1 worm cellular context compared by ENCODE assay signal in the genomic region with DNA sequence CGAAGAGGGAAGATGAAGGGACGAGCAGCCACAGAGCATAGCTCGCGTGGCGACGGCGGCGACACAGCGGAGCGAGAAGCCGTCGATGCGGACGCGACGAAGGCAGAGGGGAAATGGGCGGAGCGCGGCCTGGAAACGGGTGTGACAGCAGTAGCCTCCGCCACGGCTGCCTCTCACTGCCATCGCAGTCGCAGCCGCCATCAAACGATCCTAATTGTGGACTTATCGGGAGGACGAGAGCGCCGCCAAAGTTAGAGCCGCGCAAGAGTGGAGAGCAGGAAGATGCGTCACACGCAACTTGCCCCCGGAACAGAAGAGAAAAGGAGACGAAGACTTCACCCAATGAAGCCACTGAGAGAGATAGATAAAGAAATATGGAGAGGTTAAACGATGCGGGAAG.
TF ChIP-seq lines count a peak whose summit lies in the region.

No protein-coding gene starts in this region.

TF ChIP-seq in whole organism, L1 larva, 84 proteins besides CTCF, POLR2A, EP300 and RAD21 (continued from another document):
- TF ChIP-seq dsc-1 (tag; optimal IDR thresholded peaks at IDR 0.05; lab: Kevin White, UChicago) (peak; percentile 20), nhr-19 (GFP tag; conservative IDR thresholded peaks at IDR 0.05; lab: Robert Waterston, UW) (0 out of 2 replicates have a peak, but pooled peaks have one; percentile 6), nhr-71 (tag; optimal IDR thresholded peaks at IDR 0.05; lab: Kevin White, UChicago) (peak; percentile 63), lin-35 (GFP tag; optimal IDR thresholded peaks at IDR 0.05; lab: Kevin White, UChicago) (peak in 1 of 2 experiments; percentile 8), ceh-63 (GFP tag; optimal IDR thresholded peaks at IDR 0.05; lab: Kevin White, UChicago) (peak; percentile 82), fkh-8 (tag; optimal IDR thresholded peaks at IDR 0.05; lab: Kevin White, UChicago) (peak; percentile 70), nhr-47 (tag; optimal IDR thresholded peaks at IDR 0.05; lab: Kevin White, UChicago) (peak; percentile 51), unc-86 (tag; optimal IDR thresholded peaks at IDR 0.05; lab: Kevin White, UChicago) (peak; percentile 67), F16B12.6 (tag; optimal IDR thresholded peaks at IDR 0.05; lab: Kevin White, UChicago) (no peak), fos-1 (tag; optimal IDR thresholded peaks at IDR 0.05; lab: Kevin White, UChicago) (no peak), lsy-2 (tag; optimal IDR thresholded peaks at IDR 0.05; lab: Kevin White, UChicago) (peak in 1 of 2 experiments; percentile 3)
